Worm (Caenorhabditis elegans): ENCODE measurements around the gene idi-1.

Gene idi-1

DNA sequence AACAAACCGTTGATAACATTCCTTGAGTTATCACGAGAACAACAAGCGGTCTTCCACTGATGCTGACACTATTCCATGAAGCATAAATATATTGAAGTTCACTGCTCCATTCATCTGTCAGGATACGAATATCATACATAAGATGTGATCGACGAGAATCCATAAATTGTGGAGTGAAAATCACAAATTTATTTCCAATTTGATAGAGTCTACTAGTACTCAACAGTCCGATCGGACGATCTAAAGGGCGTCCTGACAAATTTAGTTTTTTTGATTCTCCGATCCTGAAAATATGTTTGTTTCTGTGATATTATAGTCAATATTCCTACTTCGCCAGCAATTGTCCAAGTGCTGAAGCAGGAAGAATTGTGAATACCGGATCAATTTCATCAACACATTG is 50.7 kb downstream of the idi-1 start:
- TF ChIP-seq B0310.2 (tag; optimal IDR thresholded peaks at IDR 0.05) (no peak), pes-1 (GFP tag; IDR thresholded peaks at IDR 0.05) (no peak), tbx-11 (GFP tag; IDR thresholded peaks at IDR 0.05) (no peak), ceh-13 (GFP tag; optimal IDR thresholded peaks at IDR 0.05) (no peak)
